Worm (Caenorhabditis elegans) whole organism, midembryonic: ENCODE results near the gene snu-13.

ENCODE experiments used
- flt-1 ChIP-seq: fragments of 200-800 bp; sonication (Bioruptor generic); IDR thresholded peaks from 2 replicates; pipeline ENCODE4 v1.3.6; 2022; ENCODE audit warnings: missing genetic modification characterization, missing compliant biosample characterization
- klf-2 ChIP-seq: fragments of 200-800 bp; sonication (Bioruptor generic); conservative IDR thresholded peaks from 2 replicates; pipeline ENCODE4 v1.3.6; 2022; ENCODE audit warnings: missing genetic modification reagents, missing genetic modification characterization, missing compliant biosample characterization
- med-1 ChIP-seq: sonication (generic microtip); optimal IDR thresholded peaks from 2 replicates; lab custom pipeline; 2017; ENCODE audit warnings: missing genetic modification characterization, mild to moderate bottlenecking, missing compliant biosample characterization, antibody characterized with exemption, missing genetic modification reagents; ENCODE audit not compliant: insufficient read depth
- ref-1 ChIP-seq: fragments of 200-800 bp; sonication (Bioruptor generic); conservative IDR thresholded peaks from 2 replicates; pipeline ENCODE4 v1.3.6; 2022; ENCODE audit warnings: missing genetic modification reagents, missing genetic modification characterization, missing compliant biosample characterization
- ztf-23 ChIP-seq: fragments of 200-800 bp; sonication (Bioruptor generic); IDR thresholded peaks from 2 replicates; pipeline ENCODE4 v1.3.6; 2022; ENCODE audit warnings: missing genetic modification reagents, missing genetic modification characterization, missing compliant biosample characterization

- no peak for TF ChIP-seq ref-1 (GFP tag; lab: Robert Waterston, UW)
- TF ChIP-seq ztf-23 = 0 out of 2 replicates have a peak, but pooled peaks have one; percentile 23
- TF ChIP-seq klf-2 (GFP tag; lab: Robert Waterston, UW) = no peak
- TF ChIP-seq med-1 (GFP tag; lab: Kevin White, UChicago) = no peak
- no peak for TF ChIP-seq flt-1 (GFP tag; lab: Robert Waterston, UW)
Measured at ce11 chrII:10703594-10704384, 45.4 kb upstream of the snu-13 start, which contains the start of gene col-79.
